Worm (Caenorhabditis elegans) whole organism, young adult: ENCODE results near the gene T10H4.13.
"Not testable (repeated sequence)": the region's sequence is repeated elsewhere in the genome, so short reads cannot be mapped to it uniquely, and the experiment has no call there.

Source experiments
- him-1 ChIP-seq: sonication (generic microtip); optimal IDR thresholded peaks from 2 replicates; lab custom pipeline; 2016; ENCODE audit warnings: missing genotype, missing genetic modification reagents, missing genetic modification characterization, missing compliant biosample characterization
- unc-62 ChIP-seq: fragments of 150-350 bp; optimal IDR thresholded peaks from 2 replicates; lab custom pipeline; 2014; ENCODE audit warnings: missing biosample characterization, missing genetic modification reagents, missing genetic modification characterization

DNA sequence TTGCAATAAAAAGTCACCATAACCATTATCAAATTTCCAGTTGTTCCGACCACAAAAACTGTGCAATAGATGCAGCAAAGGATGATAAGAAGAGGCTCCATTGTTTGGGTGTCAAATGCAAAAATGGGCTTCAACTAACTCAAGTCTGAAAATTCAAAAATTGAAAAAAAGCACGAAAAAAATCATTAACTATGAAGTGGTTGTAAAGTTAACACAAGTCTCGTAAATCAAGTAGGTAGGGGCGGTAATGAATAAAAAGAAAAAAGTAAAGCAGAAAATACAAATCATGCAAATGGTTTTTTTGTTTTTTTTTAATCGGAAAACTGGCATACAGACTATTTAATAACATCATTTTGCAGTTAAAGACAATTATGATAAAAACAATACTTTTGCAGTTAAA, 10.6 kb downstream of the T10H4.13 start, which contains the start of gene srsx-39:
- not testable (repeated sequence) for TF ChIP-seq him-1 (tag; lab: Kevin White, UChicago); unc-62 (GFP tag; lab: Kevin White, UChicago)
